Worm (Caenorhabditis elegans) whole organism, L4 larva: ENCODE data around the gene T25E4.2.

Source experiments
- Y75B8A.6 ChIP-seq: fragments of 200-800 bp; sonication (Bioruptor generic); IDR thresholded peaks from 2 replicates; pipeline ENCODE4 v1.3.6; 2022; ENCODE audit warnings: missing genetic modification reagents, missing genetic modification characterization, missing compliant biosample characterization
- ZK546.5 ChIP-seq, 2 experiments: sonication (generic microtip); optimal IDR thresholded peaks; 2 replicates each; lab custom pipeline; 2017; ENCODE audit warnings: missing biosample characterization in 2 of 2, missing genetic modification characterization in 2 of 2
- ceh-82 ChIP-seq: sonication (generic microtip); optimal IDR thresholded peaks from 2 replicates; lab custom pipeline; 2017; ENCODE audit warnings: missing biosample characterization, missing genetic modification characterization
- dmd-8 ChIP-seq: fragments of 200-800 bp; sonication (Bioruptor generic); IDR thresholded peaks from 2 replicates; pipeline ENCODE4 v1.3.6; 2022; ENCODE audit warnings: missing genetic modification characterization, missing compliant biosample characterization
- lsy-2 ChIP-seq, 2 experiments: fragments of 150-350 bp in 1 of 2; sonication (generic microtip) in 1 of 2; optimal IDR thresholded peaks; 2 replicates each; lab custom pipeline; 2014 to 2017; ENCODE audit warnings: missing biosample characterization in 2 of 2, missing genetic modification characterization in 2 of 2
- mep-1 ChIP-seq: fragments of 150-350 bp; sonication (generic microtip); optimal IDR thresholded peaks from 3 replicates; lab custom pipeline; 2014; ENCODE audit warnings: missing biosample characterization, missing genetic modification characterization
- mxl-3 ChIP-seq: fragments of 200-800 bp; sonication (Bioruptor generic); optimal IDR thresholded peaks from 2 replicates; lab custom pipeline; 2018; ENCODE audit warnings: mild to moderate bottlenecking, missing genetic modification characterization, missing compliant biosample characterization
- nhr-76 ChIP-seq: fragments of 150-350 bp; optimal IDR thresholded peaks from 2 replicates; lab custom pipeline; 2014; ENCODE audit warnings: missing biosample characterization, missing genetic modification characterization
- nhr-77 ChIP-seq: fragments of 150-350 bp; optimal IDR thresholded peaks from 2 replicates; lab custom pipeline; 2014; ENCODE audit warnings: missing biosample characterization, missing genetic modification characterization
- snpc-1.2 ChIP-seq: fragments of 200-800 bp; sonication (Bioruptor generic); IDR thresholded peaks from 2 replicates; pipeline ENCODE4 v1.3.6; 2022; ENCODE audit warnings: missing genetic modification reagents, missing genetic modification characterization, missing compliant biosample characterization
- snpc-4 ChIP-seq: fragments of 150-350 bp; optimal IDR thresholded peaks from 2 replicates; lab custom pipeline; 2014; ENCODE audit warnings: missing biosample characterization, missing genetic modification characterization
- unc-62 ChIP-seq, 3 experiments: fragments of 150-350 bp in 1 of 3; sonication (generic microtip); optimal IDR thresholded peaks in 2 of 3; peaks in 1 of 3; 1 replicate in 1 of 3; 2 replicates in 2 of 3; lab custom pipeline; 2014 to 2017; ENCODE audit warnings: missing biosample characterization in 3 of 3, missing genetic modification characterization in 3 of 3, missing genetic modification reagents in 3 of 3, missing genotype in 1 of 3
- ztf-11 ChIP-seq: fragments of 150-350 bp; optimal IDR thresholded peaks from 2 replicates; lab custom pipeline; 2014; ENCODE audit warnings: missing biosample characterization, missing genetic modification characterization

- no peak for TF ChIP-seq unc-62 (GFP tag; optimal IDR thresholded peaks at IDR 0.05 in 1 of 2; lab: Kevin White, UChicago)
- no peak for TF ChIP-seq unc-62 (tag; optimal IDR thresholded peaks at IDR 0.05; lab: Kevin White, UChicago)
- TF ChIP-seq snpc-4 (tag; lab: Kevin White, UChicago) = no peak
- TF ChIP-seq Y75B8A.6 = no peak
- TF ChIP-seq snpc-1.2 (GFP tag; lab: Robert Waterston, UW) = no peak
- no peak for TF ChIP-seq mep-1
- no peak for TF ChIP-seq mxl-3 (GFP tag; lab: Kevin White, UChicago)
- no peak for TF ChIP-seq ceh-82 (tag; lab: Kevin White, UChicago)
- no peak for TF ChIP-seq nhr-77 (tag; lab: Kevin White, UChicago)
- no peak for TF ChIP-seq nhr-76
- TF ChIP-seq ZK546.5 (tag; optimal IDR thresholded peaks at IDR 0.05; lab: Kevin White, UChicago) = no peak
- no peak for TF ChIP-seq lsy-2 (tag; optimal IDR thresholded peaks at IDR 0.05; lab: Kevin White, UChicago)
- no peak for TF ChIP-seq ztf-11 (tag; lab: Kevin White, UChicago)
- TF ChIP-seq dmd-8 (GFP tag; lab: Robert Waterston, UW) = no peak
Measured at ce11 chrII:5541685-5542084, 40.5 kb downstream of the T25E4.2 start, which contains the start of gene C17C3.24.
